Worm (Caenorhabditis elegans) whole organism, L2 larva: ENCODE measurements around the gene ifd-1.

Experiments used
- C34F6.9 ChIP-seq: fragments of 150-350 bp; optimal IDR thresholded peaks from 2 replicates; lab custom pipeline; 2014; ENCODE audit warnings: missing biosample characterization, missing genetic modification characterization
- F13H6.1 ChIP-seq: sonication (generic microtip); optimal IDR thresholded peaks from 2 replicates; lab custom pipeline; 2016; ENCODE audit warnings: missing genetic modification characterization, missing compliant biosample characterization
- R02D3.7 ChIP-seq: fragments of 150-350 bp; optimal IDR thresholded peaks from 2 replicates; lab custom pipeline; 2014; ENCODE audit warnings: missing biosample characterization, missing genetic modification characterization
- ama-1 ChIP-seq: fragments of 150-350 bp; optimal IDR thresholded peaks from 2 replicates; lab custom pipeline; 2018; ENCODE audit warnings: inconsistent platforms
- blmp-1 ChIP-seq: sonication (generic microtip); optimal IDR thresholded peaks from 2 replicates; lab custom pipeline; 2017; ENCODE audit warnings: missing genetic modification characterization, mild to moderate bottlenecking, missing compliant biosample characterization, antibody characterized with exemption, moderate library complexity; ENCODE audit not compliant: insufficient read depth
- ceh-16 ChIP-seq: fragments of 150-350 bp; optimal IDR thresholded peaks from 2 replicates; lab custom pipeline; 2014; ENCODE audit warnings: missing biosample characterization, missing genetic modification characterization
- dmd-4 ChIP-seq: sonication (generic microtip); optimal IDR thresholded peaks from 2 replicates; lab custom pipeline; 2017; ENCODE audit warnings: missing biosample characterization, missing genetic modification characterization
- egl-27 ChIP-seq: sonication (generic microtip); optimal IDR thresholded peaks from 3 replicates; lab custom pipeline; 2017; ENCODE audit warnings: missing biosample characterization, missing genetic modification reagents, missing genetic modification characterization
- elt-3 ChIP-seq: sonication (generic microtip); optimal IDR thresholded peaks from 2 replicates; lab custom pipeline; 2017; ENCODE audit warnings: missing biosample characterization, missing genetic modification characterization
- fos-1 ChIP-seq: fragments of 150-350 bp; optimal IDR thresholded peaks from 2 replicates; lab custom pipeline; 2014; ENCODE audit warnings: missing biosample characterization, missing genetic modification characterization
- gmeb-1 ChIP-seq: fragments of 150-350 bp; optimal IDR thresholded peaks from 2 replicates; lab custom pipeline; 2014; ENCODE audit warnings: missing biosample characterization, missing genetic modification characterization
- lin-11 ChIP-seq: fragments of 150-350 bp; sonication (generic microtip); optimal IDR thresholded peaks from 2 replicates; lab custom pipeline; 2014; ENCODE audit warnings: missing biosample characterization, missing genetic modification characterization, inconsistent platforms, mixed read lengths
- lin-13 ChIP-seq: fragments of 150-350 bp; optimal IDR thresholded peaks from 2 replicates; lab custom pipeline; 2014; ENCODE audit warnings: missing biosample characterization, missing genetic modification reagents, missing genetic modification characterization
- lin-39 ChIP-seq: fragments of 150-350 bp; optimal IDR thresholded peaks from 2 replicates; lab custom pipeline; 2014; ENCODE audit warnings: missing biosample characterization, missing genetic modification reagents, missing genetic modification characterization
- lsy-2 ChIP-seq, 2 experiments: fragments of 150-350 bp in 1 of 2; sonication (generic microtip) in 1 of 2; optimal IDR thresholded peaks; 2 replicates each; lab custom pipeline; 2014 to 2017; ENCODE audit warnings: missing biosample characterization in 2 of 2, missing genetic modification characterization in 2 of 2
- mab-5 ChIP-seq: fragments of 150-350 bp; optimal IDR thresholded peaks from 2 replicates; lab custom pipeline; 2014; ENCODE audit warnings: missing biosample characterization, missing genetic modification characterization
- mbf-1 ChIP-seq: sonication (generic microtip); optimal IDR thresholded peaks from 2 replicates; lab custom pipeline; 2017; ENCODE audit warnings: missing biosample characterization, missing genetic modification characterization
- mdl-1 ChIP-seq, 2 experiments: fragments of 150-350 bp in 1 of 2; sonication (generic microtip) in 1 of 2; optimal IDR thresholded peaks; 2 replicates each; lab custom pipeline; 2017; ENCODE audit warnings: missing biosample characterization in 2 of 2, missing genetic modification characterization in 2 of 2
- nhr-10 ChIP-seq: sonication (generic microtip); optimal IDR thresholded peaks from 2 replicates; lab custom pipeline; 2017; ENCODE audit warnings: missing biosample characterization, missing genetic modification characterization
- nhr-11 ChIP-seq: fragments of 150-350 bp; optimal IDR thresholded peaks from 2 replicates; lab custom pipeline; 2014; ENCODE audit warnings: missing biosample characterization, missing genetic modification characterization
- nhr-12 ChIP-seq: fragments of 150-350 bp; optimal IDR thresholded peaks from 2 replicates; lab custom pipeline; 2014; ENCODE audit warnings: missing biosample characterization, missing genetic modification characterization
- nhr-129 ChIP-seq: fragments of 150-350 bp; optimal IDR thresholded peaks from 2 replicates; lab custom pipeline; 2014; ENCODE audit warnings: missing biosample characterization, missing genetic modification characterization
- nhr-21 ChIP-seq: fragments of 150-350 bp; optimal IDR thresholded peaks from 2 replicates; lab custom pipeline; 2014; ENCODE audit warnings: missing biosample characterization, missing genetic modification characterization
- nhr-23 ChIP-seq: fragments of 150-350 bp; optimal IDR thresholded peaks from 2 replicates; lab custom pipeline; 2014; ENCODE audit warnings: missing biosample characterization, missing genetic modification reagents, missing genetic modification characterization
- nhr-237 ChIP-seq: fragments of 150-350 bp; optimal IDR thresholded peaks from 2 replicates; lab custom pipeline; 2014; ENCODE audit warnings: missing biosample characterization, missing genetic modification characterization
- nhr-77 ChIP-seq: fragments of 150-350 bp; optimal IDR thresholded peaks from 2 replicates; lab custom pipeline; 2014; ENCODE audit warnings: missing biosample characterization, missing genetic modification characterization
- peb-1 ChIP-seq: fragments of 150-350 bp; optimal IDR thresholded peaks from 2 replicates; lab custom pipeline; 2014; ENCODE audit warnings: missing biosample characterization, missing genetic modification characterization
- sma-3 ChIP-seq: sonication (generic microtip); optimal IDR thresholded peaks from 2 replicates; lab custom pipeline; 2016; ENCODE audit warnings: missing genetic modification reagents, missing genetic modification characterization, missing compliant biosample characterization
- sma-9 ChIP-seq, 2 experiments: fragments of 150-350 bp in 1 of 2; sonication (generic microtip) in 1 of 2; optimal IDR thresholded peaks; 2 replicates each; lab custom pipeline; 2014 to 2016; ENCODE audit warnings: missing genetic modification characterization in 2 of 2, mild to moderate bottlenecking in 1 of 2, missing biosample characterization in 1 of 2, missing compliant biosample characterization in 1 of 2, missing genetic modification reagents in 1 of 2, moderate library complexity in 1 of 2
- unc-55 ChIP-seq: fragments of 150-350 bp; sonication (generic microtip); optimal IDR thresholded peaks from 3 replicates; lab custom pipeline; 2014; ENCODE audit warnings: missing biosample characterization, missing genetic modification reagents, missing genetic modification characterization
- unc-62 ChIP-seq: fragments of 150-350 bp; optimal IDR thresholded peaks from 2 replicates; lab custom pipeline; 2014; ENCODE audit warnings: missing biosample characterization, missing genetic modification reagents, missing genetic modification characterization
- zag-1 ChIP-seq: fragments of 150-350 bp; optimal IDR thresholded peaks from 2 replicates; lab custom pipeline; 2014; ENCODE audit warnings: missing biosample characterization, missing genetic modification characterization
- ztf-1 ChIP-seq: fragments of 200-800 bp; sonication (Bioruptor generic); conservative IDR thresholded peaks from 2 replicates; pipeline ENCODE4 v1.3.6; 2022; ENCODE audit warnings: missing genetic modification characterization, missing compliant biosample characterization

ifd-1 gene

DNA sequence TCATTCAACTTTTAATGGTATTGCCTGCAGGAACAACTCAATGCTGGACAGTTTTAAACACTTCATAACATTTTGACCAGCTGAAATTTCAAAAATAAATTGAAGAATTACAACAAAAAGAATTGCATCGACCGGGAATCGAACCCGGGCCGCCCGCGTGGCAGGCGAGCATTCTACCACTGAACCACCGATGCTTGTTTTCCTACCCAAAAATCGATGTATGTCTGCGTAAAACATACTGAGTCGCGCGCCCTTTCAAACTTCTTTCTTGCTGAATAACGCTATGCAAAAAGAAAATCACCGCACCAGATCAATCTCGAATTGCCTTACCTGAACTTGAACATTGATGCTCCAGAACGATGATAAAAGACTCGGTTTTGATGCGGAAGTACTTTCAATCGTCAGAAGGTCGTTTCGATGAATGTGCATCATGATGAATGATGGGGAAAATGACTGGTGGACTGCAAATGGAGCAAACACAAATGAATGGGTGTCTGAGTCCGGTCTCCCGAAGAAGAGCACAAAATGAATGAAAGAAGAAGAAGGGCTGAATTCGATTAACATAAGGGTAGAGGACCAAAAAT is 27.5 kb downstream of the ifd-1 start, which contains the start of gene R04E5.7 (continued):
- TF ChIP-seq blmp-1: no peak
- no peak for TF ChIP-seq dmd-4

DNA sequence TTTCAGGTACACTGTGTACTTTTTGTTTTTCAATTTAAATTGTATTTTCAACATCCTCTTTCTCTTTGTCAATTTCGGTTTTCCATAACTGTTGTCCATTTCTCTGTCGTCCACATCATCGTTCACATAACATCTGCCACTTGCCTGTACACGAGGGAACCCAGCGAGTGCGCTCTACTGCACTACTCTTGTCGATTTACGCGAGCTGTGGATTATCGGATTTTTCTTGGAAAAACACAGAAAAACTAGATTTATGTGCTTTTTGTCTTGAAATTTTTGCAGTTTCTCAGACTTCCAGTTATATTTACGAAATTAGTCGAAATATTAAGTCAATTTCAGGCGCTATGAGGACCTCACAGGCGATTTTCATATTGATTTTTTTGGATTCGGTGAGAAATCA is 32.4 kb downstream of the ifd-1 start, which contains the start of gene chup-1:
chup-1 (plus strand) TSS at position 340 of the 400 bp plus-strand sequence.
- peak; percentile 57 for TF ChIP-seq nhr-129 (tag; lab: Kevin White, UChicago)
- no peak for TF ChIP-seq egl-27
- TF ChIP-seq nhr-77 (tag; lab: Kevin White, UChicago): no peak
- no peak for TF ChIP-seq mdl-1 (tag; optimal IDR thresholded peaks at IDR 0.05; lab: Kevin White, UChicago)
- TF ChIP-seq C34F6.9 (tag; lab: Kevin White, UChicago): peak; percentile 24
- no peak for TF ChIP-seq ama-1 (lab: Kevin White, UChicago)
- peak; percentile 25 for TF ChIP-seq sma-3 (GFP tag; lab: Kevin White, UChicago)
- TF ChIP-seq fos-1 (tag; lab: Kevin White, UChicago): peak; percentile 30
- TF ChIP-seq nhr-12 (tag; lab: Kevin White, UChicago): no peak
- TF ChIP-seq sma-9 (GFP tag; optimal IDR thresholded peaks at IDR 0.05; lab: Kevin White, UChicago): no peak
- TF ChIP-seq sma-9 (tag; optimal IDR thresholded peaks at IDR 0.05; lab: Kevin White, UChicago): no peak
- peak in 1 of 2 experiments; percentile 49 for TF ChIP-seq lsy-2 (tag; optimal IDR thresholded peaks at IDR 0.05; lab: Kevin White, UChicago)
- TF ChIP-seq unc-55: peak; percentile 46
- TF ChIP-seq R02D3.7 (tag; lab: Kevin White, UChicago): peak; percentile 61
- TF ChIP-seq peb-1: no peak
- no peak for TF ChIP-seq zag-1 (tag; lab: Kevin White, UChicago)
- peak; percentile 26 for TF ChIP-seq nhr-21 (tag; lab: Kevin White, UChicago)

DNA sequence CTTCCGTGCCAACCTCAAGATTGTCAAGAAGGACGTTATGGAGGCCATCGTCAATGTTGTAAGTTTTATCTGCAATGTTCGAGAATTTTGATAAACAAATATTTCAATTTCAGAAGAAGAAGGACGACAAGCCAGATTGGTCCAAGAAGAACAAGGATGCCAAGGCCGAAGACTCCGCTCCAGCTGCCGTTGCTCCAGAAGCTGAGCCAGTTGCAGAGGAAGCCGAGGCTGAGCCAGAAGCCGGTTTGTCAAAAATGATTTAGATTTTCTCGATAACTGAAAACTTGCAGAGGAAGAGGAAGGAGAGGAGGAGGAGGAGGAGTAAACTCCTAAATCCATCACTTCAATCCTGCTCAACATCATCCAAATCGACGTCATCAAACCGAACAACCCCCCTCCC is 34.2 kb downstream of the ifd-1 start:
- TF ChIP-seq lin-39 (tag; lab: Kevin White, UChicago): no peak
- no peak for TF ChIP-seq ama-1 (lab: Kevin White, UChicago)
- TF ChIP-seq nhr-10 (tag; lab: Kevin White, UChicago): no peak
- TF ChIP-seq nhr-21 (tag; lab: Kevin White, UChicago): no peak
- TF ChIP-seq ztf-1 (GFP tag; lab: Robert Waterston, UW): no peak
- no peak for TF ChIP-seq lin-13 (GFP tag; lab: Kevin White, UChicago)
- no peak for TF ChIP-seq elt-3 (tag; lab: Kevin White, UChicago)
- no peak for TF ChIP-seq nhr-11 (tag; lab: Kevin White, UChicago)

- peak; percentile 44 for TF ChIP-seq nhr-129 (tag; lab: Kevin White, UChicago)
- no peak for TF ChIP-seq mab-5 (tag; lab: Kevin White, UChicago)
- TF ChIP-seq fos-1 (tag; lab: Kevin White, UChicago): no peak
- no peak for TF ChIP-seq nhr-237 (tag; lab: Kevin White, UChicago)
- TF ChIP-seq F13H6.1 (tag; lab: Kevin White, UChicago): peak; percentile 59
- TF ChIP-seq sma-9 (GFP tag; optimal IDR thresholded peaks at IDR 0.05; lab: Kevin White, UChicago): no peak
- TF ChIP-seq sma-9 (tag; optimal IDR thresholded peaks at IDR 0.05; lab: Kevin White, UChicago): no peak
- no peak for TF ChIP-seq nhr-23 (tag; lab: Kevin White, UChicago)
- TF ChIP-seq blmp-1: no peak
- TF ChIP-seq gmeb-1: no peak
- TF ChIP-seq ceh-16: no peak
- TF ChIP-seq peb-1: no peak
- TF ChIP-seq lin-39 (tag; lab: Kevin White, UChicago): no peak
- TF ChIP-seq lin-11 (tag; lab: Kevin White, UChicago): no peak
- TF ChIP-seq unc-62 (GFP tag; lab: Kevin White, UChicago): no peak
- TF ChIP-seq nhr-21 (tag; lab: Kevin White, UChicago): no peak
- no peak for TF ChIP-seq mbf-1 (tag; lab: Kevin White, UChicago)
- TF ChIP-seq, all 48 proteins: peak for 2
Measured at ce11 chrX:8789014-8789506, 35.2 kb downstream of the ifd-1 start, which contains the start of gene unc-27. Gene unc-27 (plus strand): TSS chrX:8789456.
